Worm (Caenorhabditis elegans) whole organism, L1 larva: ENCODE data around the gene ldp-1.

Source experiments
- aly-2 ChIP-seq: fragments of 150-350 bp; optimal IDR thresholded peaks from 2 replicates; lab custom pipeline; 2014; ENCODE audit warnings: missing biosample characterization, missing genetic modification characterization
- ama-1 ChIP-seq: fragments of 150-350 bp; optimal IDR thresholded peaks from 2 replicates; lab custom pipeline; 2014
- hpl-2 ChIP-seq: fragments of 150-350 bp; optimal IDR thresholded peaks from 2 replicates; lab custom pipeline; 2014; ENCODE audit warnings: missing biosample characterization, missing genetic modification reagents, missing genetic modification characterization
- lin-13 ChIP-seq: fragments of 150-350 bp; optimal IDR thresholded peaks from 2 replicates; lab custom pipeline; 2014; ENCODE audit warnings: missing biosample characterization, missing genetic modification reagents, missing genetic modification characterization
- lin-15B ChIP-seq: fragments of 150-350 bp; sonication (generic microtip); optimal IDR thresholded peaks from 3 replicates; lab custom pipeline; 2014; ENCODE audit warnings: missing biosample characterization, missing genetic modification characterization
- lsy-2 ChIP-seq, 2 experiments: fragments of 150-350 bp; optimal IDR thresholded peaks; 2 replicates each; lab custom pipeline; 2014; ENCODE audit warnings: missing biosample characterization in 2 of 2, missing genetic modification characterization in 2 of 2
- mep-1 ChIP-seq: fragments of 150-350 bp; optimal IDR thresholded peaks from 2 replicates; lab custom pipeline; 2014; ENCODE audit warnings: missing biosample characterization, missing genetic modification characterization
- nhr-76 ChIP-seq: sonication (generic microtip); optimal IDR thresholded peaks from 2 replicates; lab custom pipeline; 2017; ENCODE audit warnings: missing biosample characterization, missing genetic modification characterization
- unc-62 ChIP-seq: fragments of 150-350 bp; optimal IDR thresholded peaks from 2 replicates; lab custom pipeline; 2014; ENCODE audit warnings: missing biosample characterization, missing genetic modification reagents, missing genetic modification characterization
- zag-1 ChIP-seq: fragments of 150-350 bp; optimal IDR thresholded peaks from 2 replicates; lab custom pipeline; 2014; ENCODE audit warnings: missing biosample characterization, missing genetic modification characterization
- ztf-11 ChIP-seq, 2 experiments: sonication (generic microtip); optimal IDR thresholded peaks; 2 replicates each; lab custom pipeline; 2016 to 2017; ENCODE audit warnings: missing genetic modification characterization in 2 of 2, missing biosample characterization in 1 of 2, missing compliant biosample characterization in 1 of 2

DNA sequence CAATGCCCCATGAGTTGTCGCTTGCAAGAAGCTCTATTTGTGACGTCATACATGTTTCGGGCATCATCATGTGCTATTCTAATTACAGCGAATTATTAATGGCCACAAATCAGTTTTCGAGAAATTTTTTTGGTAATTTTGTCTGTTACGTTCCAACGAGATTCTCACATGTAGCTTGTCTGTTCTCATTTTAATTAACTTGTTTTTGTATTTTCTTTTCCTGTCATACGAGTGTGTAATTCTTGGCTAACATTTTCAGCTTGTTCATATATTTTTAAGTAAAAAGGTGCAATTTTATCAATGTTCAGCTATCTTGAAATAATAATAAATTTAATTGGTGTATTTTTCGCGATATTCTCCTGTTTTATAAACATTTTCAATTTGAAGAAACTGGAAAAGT lies 27.9 kb downstream of the ldp-1 start, which contains the start of gene srbc-21:
- TF ChIP-seq lin-13 (GFP tag; lab: Kevin White, UChicago) (no peak), lsy-2 (tag; optimal IDR thresholded peaks at IDR 0.05; lab: Kevin White, UChicago) (no peak), ztf-11 (tag; optimal IDR thresholded peaks at IDR 0.05; lab: Kevin White, UChicago) (no peak), ama-1 (lab: Kevin White, UChicago) (no peak), hpl-2 (GFP tag; lab: Kevin White, UChicago) (no peak), lin-15B (tag; lab: Kevin White, UChicago) (no peak), unc-62 (GFP tag; lab: Kevin White, UChicago) (no peak), mep-1 (tag; lab: Kevin White, UChicago) (no peak), nhr-76 (tag; lab: Kevin White, UChicago) (no peak), zag-1 (tag; lab: Kevin White, UChicago) (no peak), aly-2 (tag; lab: Kevin White, UChicago) (no peak)
